Worm (Caenorhabditis elegans) whole organism, L4/young adult: Measurements from ENCODE around the gene pde-4.
A peak's percentile ranks its signal among the peaks of the same experiment; 100 is the strongest.

Experiments
- W03F9.2 ChIP-seq: fragments of 150-350 bp; optimal IDR thresholded peaks from 2 replicates; lab custom pipeline; 2014; ENCODE audit warnings: missing biosample characterization, missing genetic modification characterization
- dao-5 ChIP-seq: sonication (generic microtip); optimal IDR thresholded peaks from 2 replicates; lab custom pipeline; 2016; ENCODE audit warnings: missing genotype, missing genetic modification characterization, moderate library complexity, missing compliant biosample characterization
- him-1 ChIP-seq: sonication (generic microtip); optimal IDR thresholded peaks from 2 replicates; lab custom pipeline; 2016; ENCODE audit warnings: missing genotype, missing genetic modification reagents, missing genetic modification characterization, missing compliant biosample characterization

pde-4 gene

ce11 chrII:7613241-7613782 is 37.7 kb downstream of the pde-4 start, which contains the start of the genes oig-4 and R07G3.7:
Gene oig-4, plus strand, starts transcription at chrII:7613541.
Gene R07G3.7, minus strand, starts transcription at chrII:7613732.
- TF ChIP-seq W03F9.2 (tag; lab: Kevin White, UChicago) (no peak), him-1 (tag; lab: Kevin White, UChicago) (no peak), dao-5 (tag; lab: Kevin White, UChicago) (no peak)

- TF ChIP-seq him-1 (tag; lab: Kevin White, UChicago) = no peak
- no peak for TF ChIP-seq dao-5 (tag; lab: Kevin White, UChicago)
- TF ChIP-seq W03F9.2 (tag; lab: Kevin White, UChicago) = no peak
These were observed 43.1 kb downstream of the pde-4 start, which contains the start of gene lips-17 for ce11 chrII:7607953-7608352. Gene lips-17, plus strand, starts transcription at chrII:7608253.

ce11 chrII:7605306-7605705 is 45.7 kb downstream of the pde-4 start, which contains the start of gene osm-8:
Gene osm-8, minus strand, starts transcription at chrII:7605406.
- TF ChIP-seq W03F9.2 (tag; lab: Kevin White, UChicago) = no peak
- TF ChIP-seq him-1 (tag; lab: Kevin White, UChicago) = no peak
- no peak for TF ChIP-seq dao-5 (tag; lab: Kevin White, UChicago)

- TF ChIP-seq W03F9.2 (tag; lab: Kevin White, UChicago) (no peak), him-1 (tag; lab: Kevin White, UChicago) (no peak)
These were observed 51.7 kb downstream of the pde-4 start, which contains the start of gene npp-21 for ce11 chrII:7599357-7599756. Gene npp-21, plus strand, starts transcription at chrII:7599657.

- no peak for TF ChIP-seq him-1 (tag; lab: Kevin White, UChicago)
- TF ChIP-seq W03F9.2 (tag; lab: Kevin White, UChicago) = no peak
- TF ChIP-seq dao-5 (tag; lab: Kevin White, UChicago) = no peak
These were observed 52.2 kb downstream of the pde-4 start, which contains the start of gene pgam-5 for ce11 chrII:7598702-7599314. Gene pgam-5, minus strand, starts transcription at chrII:7598752.

ce11 chrII:7594812-7595211 is 56.2 kb downstream of the pde-4 start, which contains the start of gene syd-1:
Gene syd-1, minus strand, starts transcription at chrII:7594912.
- no peak for TF ChIP-seq him-1 (tag; lab: Kevin White, UChicago)
- TF ChIP-seq W03F9.2 (tag; lab: Kevin White, UChicago) = no peak
- TF ChIP-seq dao-5 (tag; lab: Kevin White, UChicago) = no peak

ce11 chrII:7594262-7594661 is 56.8 kb downstream of the pde-4 start:
- no peak for TF ChIP-seq W03F9.2 (tag; lab: Kevin White, UChicago)
- TF ChIP-seq dao-5 (tag; lab: Kevin White, UChicago) = no peak
- no peak for TF ChIP-seq him-1 (tag; lab: Kevin White, UChicago)

- no peak for TF ChIP-seq dao-5 (tag; lab: Kevin White, UChicago)
- peak; percentile 21 for TF ChIP-seq him-1 (tag; lab: Kevin White, UChicago)
- TF ChIP-seq W03F9.2 (tag; lab: Kevin White, UChicago) = no peak
These were observed 57.8 kb downstream of the pde-4 start for ce11 chrII:7593227-7593626.

ce11 chrII:7588295-7588694 is 62.8 kb downstream of the pde-4 start:
- TF ChIP-seq W03F9.2 (tag; lab: Kevin White, UChicago) (no peak), him-1 (tag; lab: Kevin White, UChicago) (no peak), dao-5 (tag; lab: Kevin White, UChicago) (no peak)

ce11 chrII:7583555-7583954 is 67.5 kb downstream of the pde-4 start, which contains the start of gene mks-3:
Gene mks-3, minus strand, starts transcription at chrII:7583655.
- TF ChIP-seq him-1 (tag; lab: Kevin White, UChicago) (no peak), dao-5 (tag; lab: Kevin White, UChicago) (no peak), W03F9.2 (tag; lab: Kevin White, UChicago) (no peak)

ce11 chrII:7577412-7577811 is 73.6 kb downstream of the pde-4 start, which contains the start of gene F35D2.6:
Gene F35D2.6, plus strand, starts transcription at chrII:7577712.
- TF ChIP-seq W03F9.2 (tag; lab: Kevin White, UChicago) (no peak), dao-5 (tag; lab: Kevin White, UChicago) (no peak), him-1 (tag; lab: Kevin White, UChicago) (no peak)
